Worm (Caenorhabditis elegans) whole organism, young adult: ENCODE data around the gene sec-16A.2.

Experiments
- B0261.1 ChIP-seq: sonication (generic microtip); optimal IDR thresholded peaks from 2 replicates; lab custom pipeline; 2016; ENCODE audit warnings: mild to moderate bottlenecking, missing genetic modification characterization, moderate library complexity, missing compliant biosample characterization
- F23B12.7 ChIP-seq: sonication (generic microtip); optimal IDR thresholded peaks from 2 replicates; lab custom pipeline; 2017; ENCODE audit warnings: missing genetic modification characterization, mild to moderate bottlenecking, missing compliant biosample characterization, antibody characterized with exemption, moderate library complexity; ENCODE audit not compliant: insufficient read depth
- F57A8.1 ChIP-seq: fragments of 200-800 bp; sonication (Bioruptor generic); optimal IDR thresholded peaks from 2 replicates; lab custom pipeline; 2018; ENCODE audit warnings: mild to moderate bottlenecking, missing genetic modification characterization, moderate library complexity, missing compliant biosample characterization
- K11D2.4 ChIP-seq: fragments of 200-800 bp; sonication (Bioruptor generic); IDR thresholded peaks from 2 replicates; pipeline ENCODE4 v1.3.6; 2022; ENCODE audit warnings: missing genetic modification reagents, missing genetic modification characterization, missing compliant biosample characterization
- K12H6.12 ChIP-seq: fragments of 200-800 bp; sonication (Bioruptor generic); optimal IDR thresholded peaks from 2 replicates; lab custom pipeline; 2018; ENCODE audit warnings: mild to moderate bottlenecking, missing genetic modification characterization, missing compliant biosample characterization
- Y56A3A.18 ChIP-seq: fragments of 200-800 bp; sonication (Bioruptor generic); IDR thresholded peaks from 2 replicates; pipeline ENCODE4 v1.3.6; 2022; ENCODE audit warnings: missing genetic modification reagents, missing genetic modification characterization, missing compliant biosample characterization
- Y79H2A.3 ChIP-seq: fragments of 200-800 bp; sonication (Bioruptor generic); conservative IDR thresholded peaks from 2 replicates; pipeline ENCODE4 v1.3.6; 2022; ENCODE audit warnings: missing genetic modification reagents, missing genetic modification characterization, missing compliant biosample characterization
- ZK185.1 ChIP-seq: sonication (generic microtip); optimal IDR thresholded peaks from 2 replicates; lab custom pipeline; 2016; ENCODE audit warnings: mild to moderate bottlenecking, missing genetic modification characterization, missing compliant biosample characterization; ENCODE audit not compliant: poor library complexity, severe bottlenecking
- akir-1 ChIP-seq: fragments of 200-800 bp; sonication (Bioruptor generic); optimal IDR thresholded peaks from 2 replicates; lab custom pipeline; 2018; ENCODE audit warnings: mild to moderate bottlenecking, missing genetic modification characterization, moderate library complexity, missing compliant biosample characterization
- attf-5 ChIP-seq: fragments of 200-800 bp; sonication (Bioruptor generic); optimal IDR thresholded peaks from 2 replicates; lab custom pipeline; 2018; ENCODE audit warnings: mild to moderate bottlenecking, missing genetic modification characterization, missing compliant biosample characterization
- ccch-3 ChIP-seq: fragments of 200-800 bp; sonication (Bioruptor generic); optimal IDR thresholded peaks from 2 replicates; lab custom pipeline; 2018; ENCODE audit warnings: mild to moderate bottlenecking, missing genetic modification characterization, missing compliant biosample characterization
- ceh-100 ChIP-seq: fragments of 200-800 bp; sonication (Bioruptor generic); IDR thresholded peaks from 2 replicates; pipeline ENCODE4 v1.3.6; 2022; ENCODE audit warnings: missing genetic modification reagents, missing genetic modification characterization, missing compliant biosample characterization
- ceh-79 ChIP-seq: sonication (generic microtip); optimal IDR thresholded peaks from 2 replicates; lab custom pipeline; 2017; ENCODE audit warnings: mild to moderate bottlenecking, missing genetic modification characterization, missing compliant biosample characterization
- die-1 ChIP-seq: sonication (generic microtip); optimal IDR thresholded peaks from 2 replicates; lab custom pipeline; 2016; ENCODE audit warnings: missing genotype, mild to moderate bottlenecking, missing genetic modification characterization, missing compliant biosample characterization
- dpl-1 ChIP-seq: fragments of 150-350 bp; optimal IDR thresholded peaks from 2 replicates; lab custom pipeline; 2014; ENCODE audit warnings: missing biosample characterization, missing genetic modification reagents, missing genetic modification characterization
- efl-1 ChIP-seq: fragments of 150-350 bp; optimal IDR thresholded peaks from 2 replicates; lab custom pipeline; 2014; ENCODE audit warnings: missing biosample characterization, missing genetic modification reagents, missing genetic modification characterization
- egrh-3 ChIP-seq: fragments of 200-800 bp; sonication (Bioruptor generic); IDR thresholded peaks from 2 replicates; pipeline ENCODE4 v1.3.6; 2022; ENCODE audit warnings: missing genetic modification reagents, missing genetic modification characterization, missing compliant biosample characterization
- ets-4 ChIP-seq: fragments of 200-800 bp; sonication (Bioruptor generic); optimal IDR thresholded peaks from 2 replicates; lab custom pipeline; 2018; ENCODE audit warnings: mild to moderate bottlenecking, missing genetic modification characterization, missing compliant biosample characterization
- fkh-3 ChIP-seq: sonication (generic microtip); optimal IDR thresholded peaks from 2 replicates; lab custom pipeline; 2016; ENCODE audit warnings: mild to moderate bottlenecking, missing genetic modification characterization, missing compliant biosample characterization
- him-1 ChIP-seq: sonication (generic microtip); optimal IDR thresholded peaks from 2 replicates; lab custom pipeline; 2016; ENCODE audit warnings: missing genotype, missing genetic modification reagents, missing genetic modification characterization, missing compliant biosample characterization
- hmg-20 ChIP-seq: fragments of 200-800 bp; sonication (Bioruptor generic); IDR thresholded peaks from 2 replicates; pipeline ENCODE4 v1.3.6; 2022; ENCODE audit warnings: missing genetic modification reagents, missing genetic modification characterization, missing compliant biosample characterization
- hsf-1 ChIP-seq: fragments of 200-800 bp; sonication (Bioruptor generic); IDR thresholded peaks from 2 replicates; pipeline ENCODE4 v1.3.6; 2022; ENCODE audit warnings: missing genetic modification reagents, missing genetic modification characterization, missing compliant biosample characterization
- lin-35 ChIP-seq, 3 experiments: fragments of 150-350 bp in 2 of 3; sonication (generic microtip) in 1 of 3; optimal IDR thresholded peaks; 2 replicates each; lab custom pipeline; 2014 to 2018; ENCODE audit warnings: missing biosample characterization in 3 of 3, missing genetic modification characterization in 3 of 3, missing genetic modification reagents in 3 of 3
- lir-1 ChIP-seq: fragments of 200-800 bp; sonication (Bioruptor generic); conservative IDR thresholded peaks from 2 replicates; pipeline ENCODE4 v1.3.6; 2022; ENCODE audit warnings: missing genetic modification reagents, missing genetic modification characterization, missing compliant biosample characterization
- lsl-1 ChIP-seq: fragments of 200-800 bp; sonication (Bioruptor generic); optimal IDR thresholded peaks from 2 replicates; lab custom pipeline; 2018; ENCODE audit warnings: mild to moderate bottlenecking, missing genetic modification characterization, moderate library complexity, missing compliant biosample characterization
- madf-10 ChIP-seq: sonication (generic microtip); optimal IDR thresholded peaks from 2 replicates; lab custom pipeline; 2016; ENCODE audit warnings: mild to moderate bottlenecking, missing genetic modification characterization, missing compliant biosample characterization
- madf-3 ChIP-seq: fragments of 200-800 bp; sonication (Bioruptor generic); IDR thresholded peaks from 2 replicates; pipeline ENCODE4 v1.3.6; 2022; ENCODE audit warnings: missing genetic modification reagents, missing genetic modification characterization, missing compliant biosample characterization
- mes-4 ChIP-seq: sonication (generic microtip); optimal IDR thresholded peaks from 2 replicates; lab custom pipeline; 2016; ENCODE audit warnings: missing genotype, missing genetic modification characterization, missing compliant biosample characterization
- nfya-2 ChIP-seq: fragments of 200-800 bp; sonication (Bioruptor generic); IDR thresholded peaks from 2 replicates; pipeline ENCODE4 v1.3.6; 2022; ENCODE audit warnings: missing genetic modification reagents, missing genetic modification characterization, missing compliant biosample characterization
- nhr-179 ChIP-seq: sonication (generic microtip); optimal IDR thresholded peaks from 2 replicates; lab custom pipeline; 2016; ENCODE audit warnings: mild to moderate bottlenecking, missing genetic modification characterization, missing compliant biosample characterization
- pbrm-1 ChIP-seq: fragments of 200-800 bp; sonication (Bioruptor generic); IDR thresholded peaks from 2 replicates; pipeline ENCODE4 v1.3.6; 2022; ENCODE audit warnings: missing genetic modification reagents, missing genetic modification characterization, missing compliant biosample characterization
- pha-4 ChIP-seq: fragments of 150-350 bp; sonication (generic microtip); optimal IDR thresholded peaks from 2 replicates; lab custom pipeline; 2014; ENCODE audit warnings: missing biosample characterization, missing genetic modification reagents, missing genetic modification characterization
- rec-8 ChIP-seq, 2 experiments: sonication (generic microtip); optimal IDR thresholded peaks; 2 replicates each; lab custom pipeline; 2016; ENCODE audit warnings: mild to moderate bottlenecking in 2 of 2, missing genetic modification characterization in 2 of 2, missing genetic modification reagents in 2 of 2, missing genotype in 2 of 2, missing biosample characterization in 1 of 2, missing compliant biosample characterization in 1 of 2, moderate library complexity in 1 of 2
- rpc-1 ChIP-seq, 2 experiments: fragments of 150-350 bp in 1 of 2; sonication (generic microtip) in 1 of 2; optimal IDR thresholded peaks; 2 replicates each; lab custom pipeline; 2014 to 2018; ENCODE audit warnings: missing biosample characterization in 1 of 2, missing genetic modification characterization in 1 of 2, missing genetic modification reagents in 1 of 2, missing genotype in 1 of 2
- sdz-38 ChIP-seq: sonication (generic microtip); optimal IDR thresholded peaks from 2 replicates; lab custom pipeline; 2016; ENCODE audit warnings: missing genotype, missing genetic modification characterization, missing compliant biosample characterization
- tbp1 ChIP-seq: fragments of 200-800 bp; sonication (Bioruptor generic); optimal IDR thresholded peaks from 2 replicates; lab custom pipeline; 2018; ENCODE audit warnings: mild to moderate bottlenecking, missing genetic modification characterization, missing compliant biosample characterization
- unc-62 ChIP-seq: fragments of 150-350 bp; optimal IDR thresholded peaks from 2 replicates; lab custom pipeline; 2014; ENCODE audit warnings: missing biosample characterization, missing genetic modification reagents, missing genetic modification characterization
- ztf-18 ChIP-seq: sonication (generic microtip); optimal IDR thresholded peaks from 2 replicates; lab custom pipeline; 2016; ENCODE audit warnings: missing genotype, mild to moderate bottlenecking, missing genetic modification characterization, missing compliant biosample characterization
- ztf-25 ChIP-seq: fragments of 200-800 bp; sonication (Bioruptor generic); IDR thresholded peaks from 2 replicates; pipeline ENCODE4 v1.3.6; 2022; ENCODE audit warnings: missing genetic modification reagents, missing genetic modification characterization, missing compliant biosample characterization

The sec-16A.2 gene

DNA sequence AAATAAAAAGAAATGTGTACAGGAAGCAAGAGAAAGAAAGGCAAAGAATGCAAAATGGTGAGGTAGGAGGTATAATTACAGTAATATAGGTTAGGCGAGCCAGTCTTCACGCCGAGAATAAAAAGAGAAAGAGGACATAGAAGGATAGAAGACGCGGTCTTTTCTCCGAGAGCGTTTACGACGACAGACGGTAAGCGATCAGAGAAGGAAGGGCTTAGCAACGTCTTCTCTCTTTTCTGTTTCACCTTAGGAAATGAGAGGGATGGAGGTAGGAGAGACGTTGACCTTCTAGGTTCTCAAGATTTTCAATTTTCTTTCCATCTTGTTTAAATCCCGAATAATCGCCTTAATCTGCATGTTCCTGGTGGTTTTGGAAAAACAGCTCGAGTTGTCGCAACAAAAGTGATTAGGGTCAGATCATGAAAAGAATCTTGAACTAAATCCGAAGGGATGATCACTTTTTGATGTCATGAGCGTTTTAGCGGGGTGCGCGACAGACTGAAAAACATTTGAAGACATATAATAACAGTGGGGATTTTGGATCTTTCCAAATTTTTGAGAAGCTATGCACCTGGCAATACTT, 16.0 kb upstream of the sec-16A.2 start, which contains the start of gene cutl-29 (continued):
- TF ChIP-seq ceh-100 (GFP tag; lab: Robert Waterston, UW), result no peak
- TF ChIP-seq him-1, result no peak

DNA sequence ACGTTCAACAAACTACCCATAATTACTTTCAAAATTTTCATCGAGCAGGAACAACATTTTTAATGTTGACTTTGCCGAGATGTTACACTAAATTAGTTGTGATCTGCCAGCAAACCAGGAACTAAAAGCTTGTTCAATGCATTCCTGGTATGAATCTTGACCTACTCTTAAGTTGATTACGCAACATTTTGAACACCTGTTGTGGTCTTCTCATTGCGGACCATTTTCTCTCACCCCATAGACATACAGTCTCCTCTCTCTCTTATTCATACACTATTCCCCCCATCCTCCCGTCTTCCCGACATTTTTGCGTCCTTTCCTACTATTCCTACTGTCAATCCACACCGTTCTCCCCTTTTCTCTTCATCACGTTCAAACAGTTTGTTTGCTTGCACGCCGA, 13.6 kb upstream of the sec-16A.2 start:
- TF ChIP-seq attf-5 (GFP tag; lab: Kevin White, UChicago), result no peak
- TF ChIP-seq lir-1, result no peak
- TF ChIP-seq akir-1, result no peak
- TF ChIP-seq nhr-179 (tag; lab: Kevin White, UChicago), result no peak
- no peak for TF ChIP-seq pbrm-1 (GFP tag; lab: Robert Waterston, UW)
- TF ChIP-seq F57A8.1, result no peak
- no peak for TF ChIP-seq ceh-79 (tag; lab: Kevin White, UChicago)
- TF ChIP-seq rec-8 (tag; optimal IDR thresholded peaks at IDR 0.05; lab: Kevin White, UChicago), result no peak
- no peak for TF ChIP-seq nfya-2 (GFP tag; lab: Robert Waterston, UW)
- no peak for TF ChIP-seq dpl-1
- TF ChIP-seq efl-1, result no peak
- TF ChIP-seq Y56A3A.18, result no peak
- TF ChIP-seq egrh-3 (GFP tag; lab: Robert Waterston, UW), result no peak
- no peak for TF ChIP-seq madf-10

DNA sequence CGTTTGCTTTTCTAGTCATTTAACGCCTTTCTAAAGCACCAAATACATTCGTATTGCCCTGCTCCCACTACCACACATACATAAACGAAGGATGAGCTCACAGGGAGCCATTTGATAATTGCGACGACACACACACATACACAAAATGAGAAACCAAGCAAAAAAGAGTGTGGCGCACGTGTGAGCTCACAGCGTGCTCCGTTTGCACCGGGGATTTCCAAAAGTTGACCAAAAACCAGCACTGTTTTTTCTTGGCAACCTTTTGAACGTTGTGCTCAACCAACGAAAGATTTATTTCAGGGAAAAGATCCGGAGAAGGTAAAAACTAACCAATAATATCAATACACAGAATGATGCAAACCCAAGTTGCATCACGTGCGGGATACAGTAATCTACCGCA, 12.2 kb upstream of the sec-16A.2 start, which contains the start of gene ksr-1:
TSS of gene ksr-1 (plus strand) at position 301 of the 400 bp plus-strand sequence.
- TF ChIP-seq ceh-79 (tag; lab: Kevin White, UChicago) (no peak), madf-3 (GFP tag; lab: Robert Waterston, UW) (no peak), K12H6.12 (tag; lab: Kevin White, UChicago) (no peak), mes-4 (tag; lab: Kevin White, UChicago) (no peak), sdz-38 (no peak), ccch-3 (GFP tag; lab: Kevin White, UChicago) (no peak), lin-35 (GFP tag; optimal IDR thresholded peaks at IDR 0.05; lab: Kevin White, UChicago) (no peak), F23B12.7 (tag; lab: Kevin White, UChicago) (no peak), ZK185.1 (tag; lab: Kevin White, UChicago) (no peak), B0261.1 (tag; lab: Kevin White, UChicago) (no peak), hmg-20 (no peak), K11D2.4 (GFP tag; lab: Robert Waterston, UW) (no peak), hsf-1 (GFP tag; lab: Robert Waterston, UW) (no peak), unc-62 (GFP tag; lab: Kevin White, UChicago) (no peak), pha-4 (tag; lab: Kevin White, UChicago) (no peak), Y79H2A.3 (GFP tag; lab: Robert Waterston, UW) (no peak), ets-4 (GFP tag; lab: Kevin White, UChicago) (no peak), efl-1 (no peak)
- TF ChIP-seq, all 124 proteins: peak for 0

DNA sequence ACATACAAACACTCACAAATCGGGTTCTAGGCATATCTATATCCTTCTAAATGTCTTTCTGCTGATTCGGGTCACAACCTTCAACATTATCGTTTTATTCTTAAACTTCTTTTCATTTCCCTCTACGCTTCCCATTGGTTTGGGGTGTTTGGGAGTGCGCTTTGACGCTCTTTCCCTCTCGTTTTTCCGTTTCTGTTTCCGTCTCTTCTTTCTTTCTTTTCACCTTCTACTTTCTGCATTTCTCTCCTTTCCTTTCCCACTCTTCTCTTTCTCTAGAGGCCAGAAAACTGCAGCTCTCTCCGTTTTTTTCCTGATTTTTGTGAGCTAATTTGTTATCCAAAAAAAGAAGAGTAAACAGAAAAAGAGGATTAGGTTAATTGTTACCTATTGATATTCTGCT, 10.7 kb upstream of the sec-16A.2 start:
- TF ChIP-seq hmg-20 (no peak), ztf-25 (GFP tag; lab: Robert Waterston, UW) (no peak), ztf-18 (tag; lab: Kevin White, UChicago) (no peak), K12H6.12 (tag; lab: Kevin White, UChicago) (no peak), ZK185.1 (tag; lab: Kevin White, UChicago) (no peak), hsf-1 (GFP tag; lab: Robert Waterston, UW) (no peak), rpc-1 (optimal IDR thresholded peaks at IDR 0.05; lab: Kevin White, UChicago) (no peak), rpc-1 (tag; optimal IDR thresholded peaks at IDR 0.05; lab: Kevin White, UChicago) (no peak), ceh-100 (GFP tag; lab: Robert Waterston, UW) (no peak), die-1 (tag; lab: Kevin White, UChicago) (no peak), tbp1 (no peak), lsl-1 (GFP tag; lab: Kevin White, UChicago) (no peak), fkh-3 (tag; lab: Kevin White, UChicago) (no peak)
